Worm (Caenorhabditis elegans) whole organism, L4 larva: Measurements from ENCODE around the gene ZK455.5.

Source experiments
- F26F4.8 ChIP-seq: fragments of 200-800 bp; sonication (Bioruptor generic); conservative IDR thresholded peaks from 2 replicates; pipeline ENCODE4 v1.3.6; 2022; ENCODE audit warnings: missing genetic modification characterization, missing compliant biosample characterization
- F49E8.2 ChIP-seq: sonication (generic microtip); optimal IDR thresholded peaks from 2 replicates; lab custom pipeline; 2016; ENCODE audit warnings: missing compliant biosample characterization, mild to moderate bottlenecking, missing genetic modification characterization, borderline replicate concordance
- Y105C5A.15 ChIP-seq: fragments of 200-800 bp; sonication (Bioruptor generic); IDR thresholded peaks from 2 replicates; pipeline ENCODE4 v1.3.6; 2022; ENCODE audit warnings: missing genetic modification characterization, missing compliant biosample characterization
- Y5F2A.4 ChIP-seq: fragments of 200-800 bp; sonication (Bioruptor generic); optimal IDR thresholded peaks from 2 replicates; lab custom pipeline; 2018; ENCODE audit warnings: mild to moderate bottlenecking, missing genetic modification characterization, missing compliant biosample characterization
- Y75B8A.6 ChIP-seq: fragments of 200-800 bp; sonication (Bioruptor generic); IDR thresholded peaks from 2 replicates; pipeline ENCODE4 v1.3.6; 2022; ENCODE audit warnings: missing genetic modification reagents, missing genetic modification characterization, missing compliant biosample characterization
- ceh-20 ChIP-seq: fragments of 200-800 bp; sonication (Bioruptor generic); IDR thresholded peaks from 2 replicates; pipeline ENCODE4 v1.3.6; 2022; ENCODE audit warnings: missing genetic modification reagents, missing genetic modification characterization, missing compliant biosample characterization
- ceh-32 ChIP-seq: sonication (generic microtip); optimal IDR thresholded peaks from 2 replicates; lab custom pipeline; 2016; ENCODE audit warnings: mild to moderate bottlenecking, missing genetic modification characterization, missing compliant biosample characterization; ENCODE audit not compliant: poor library complexity
- daf-16 ChIP-seq, 3 experiments: sonication (generic microtip); optimal IDR thresholded peaks; 2 replicates each; lab custom pipeline; 2016 to 2017; ENCODE audit warnings: missing genetic modification characterization in 3 of 3, missing genetic modification reagents in 3 of 3, mild to moderate bottlenecking in 2 of 3, missing compliant biosample characterization in 2 of 3, missing biosample characterization in 1 of 3, moderate library complexity in 1 of 3
- dmd-6 ChIP-seq: fragments of 200-800 bp; sonication (Bioruptor generic); IDR thresholded peaks from 2 replicates; pipeline ENCODE4 v1.3.6; 2022; ENCODE audit warnings: missing genetic modification reagents, missing genetic modification characterization, missing compliant biosample characterization
- dmd-8 ChIP-seq: fragments of 200-800 bp; sonication (Bioruptor generic); IDR thresholded peaks from 2 replicates; pipeline ENCODE4 v1.3.6; 2022; ENCODE audit warnings: missing genetic modification characterization, missing compliant biosample characterization
- dve-1 ChIP-seq: sonication (generic microtip); optimal IDR thresholded peaks from 2 replicates; lab custom pipeline; 2017; ENCODE audit warnings: antibody characterized with exemption, mild to moderate bottlenecking, missing genetic modification characterization, missing compliant biosample characterization; ENCODE audit not compliant: insufficient read depth
- fkh-10 ChIP-seq: fragments of 150-350 bp; optimal IDR thresholded peaks from 2 replicates; lab custom pipeline; 2014; ENCODE audit warnings: missing biosample characterization, missing genetic modification reagents, missing genetic modification characterization
- hif-1 ChIP-seq, 2 experiments: sonication (generic microtip); optimal IDR thresholded peaks; 2 replicates each; lab custom pipeline; 2016 to 2017; ENCODE audit warnings: missing compliant biosample characterization in 2 of 2, missing genetic modification characterization in 2 of 2, missing genetic modification reagents in 2 of 2, missing genotype in 2 of 2, mild to moderate bottlenecking in 1 of 2
- hlh-11 ChIP-seq: fragments of 200-800 bp; sonication (Bioruptor generic); optimal IDR thresholded peaks from 2 replicates; lab custom pipeline; 2018; ENCODE audit warnings: mild to moderate bottlenecking, missing genetic modification characterization, missing compliant biosample characterization
- jun-1 ChIP-seq: fragments of 150-350 bp; optimal IDR thresholded peaks from 2 replicates; lab custom pipeline; 2014; ENCODE audit warnings: missing biosample characterization, missing genetic modification reagents, missing genetic modification characterization
- lim-7 ChIP-seq: fragments of 200-800 bp; sonication (Bioruptor generic); IDR thresholded peaks from 2 replicates; pipeline ENCODE4 v1.3.6; 2022; ENCODE audit warnings: missing genetic modification characterization, missing compliant biosample characterization
- lin-1 ChIP-seq: fragments of 200-800 bp; sonication (Bioruptor generic); IDR thresholded peaks from 2 replicates; pipeline ENCODE4 v1.3.6; 2022; ENCODE audit warnings: missing genetic modification reagents, missing genetic modification characterization, missing compliant biosample characterization
- lin-13 ChIP-seq: fragments of 150-350 bp; optimal IDR thresholded peaks from 2 replicates; lab custom pipeline; 2014; ENCODE audit warnings: missing biosample characterization, missing genetic modification reagents, missing genetic modification characterization
- madf-5 ChIP-seq, 2 experiments: fragments of 200-800 bp; sonication (Bioruptor generic); IDR thresholded peaks; 2 replicates each; pipeline ENCODE4 v1.3.6; 2022; ENCODE audit warnings: missing compliant biosample characterization in 2 of 2, missing genetic modification characterization in 2 of 2
- mdt-29 ChIP-seq: fragments of 200-800 bp; sonication (Bioruptor generic); IDR thresholded peaks from 2 replicates; pipeline ENCODE4 v1.3.6; 2022; ENCODE audit warnings: missing genetic modification reagents, missing genetic modification characterization, missing compliant biosample characterization
- mes-2 ChIP-seq: sonication (generic microtip); optimal IDR thresholded peaks from 2 replicates; lab custom pipeline; 2016; ENCODE audit warnings: missing genotype, mild to moderate bottlenecking, missing genetic modification characterization, missing compliant biosample characterization; ENCODE audit not compliant: poor library complexity, severe bottlenecking
- nhr-102 ChIP-seq: sonication (generic microtip); optimal IDR thresholded peaks from 2 replicates; lab custom pipeline; 2016; ENCODE audit warnings: mild to moderate bottlenecking, missing genetic modification characterization, moderate library complexity, missing compliant biosample characterization
- nhr-28 ChIP-seq: fragments of 150-350 bp; optimal IDR thresholded peaks from 2 replicates; lab custom pipeline; 2014; ENCODE audit warnings: missing biosample characterization, missing genetic modification characterization
- nhr-48 ChIP-seq: sonication (generic microtip); optimal IDR thresholded peaks from 2 replicates; lab custom pipeline; 2016; ENCODE audit warnings: mild to moderate bottlenecking, missing genetic modification characterization, missing compliant biosample characterization
- nhr-77 ChIP-seq: fragments of 150-350 bp; optimal IDR thresholded peaks from 2 replicates; lab custom pipeline; 2014; ENCODE audit warnings: missing biosample characterization, missing genetic modification characterization
- pha-4 ChIP-seq, 2 experiments: fragments of 150-350 bp in 1 of 2; fragments of 200-800 bp in 1 of 2; sonication (Bioruptor generic) in 1 of 2; IDR thresholded peaks in 1 of 2; optimal IDR thresholded peaks in 1 of 2; 2 replicates each; pipeline versions ENCODE4 v1.3.6 to Lab custom; 2014 to 2022; ENCODE audit warnings: missing genetic modification characterization in 2 of 2, missing genetic modification reagents in 2 of 2, missing biosample characterization in 1 of 2, missing compliant biosample characterization in 1 of 2
- pqm-1 ChIP-seq: sonication (generic microtip); optimal IDR thresholded peaks from 2 replicates; lab custom pipeline; 2017; ENCODE audit warnings: missing biosample characterization, missing genetic modification characterization
- set-16 ChIP-seq: fragments of 200-800 bp; sonication (Bioruptor generic); IDR thresholded peaks from 2 replicates; pipeline ENCODE4 v1.3.6; 2022; ENCODE audit warnings: missing genetic modification reagents, missing genetic modification characterization, missing compliant biosample characterization
- spr-3 ChIP-seq: fragments of 200-800 bp; sonication (Bioruptor generic); optimal IDR thresholded peaks from 2 replicates; lab custom pipeline; 2018; ENCODE audit warnings: mild to moderate bottlenecking, missing genetic modification characterization, missing compliant biosample characterization
- zfp-2 ChIP-seq: sonication (generic microtip); optimal IDR thresholded peaks from 2 replicates; lab custom pipeline; 2016; ENCODE audit warnings: mild to moderate bottlenecking, missing genetic modification characterization, missing compliant biosample characterization
- ztf-11 ChIP-seq: fragments of 150-350 bp; optimal IDR thresholded peaks from 2 replicates; lab custom pipeline; 2014; ENCODE audit warnings: missing biosample characterization, missing genetic modification characterization

ZK455.5 gene

ce11 chrX:11299642-11300307 lies 27.0 kb downstream of the ZK455.5 start, which contains the start of the genes snrp-40.1 and F08G12.3 (continued):
- TF ChIP-seq nhr-28 (tag; lab: Kevin White, UChicago) (peak; percentile 97), lim-7 (GFP tag; lab: Robert Waterston, UW) (no peak), F26F4.8 (no peak), nhr-48 (peak; percentile 68), nhr-102 (tag; lab: Kevin White, UChicago) (peak; percentile 28)

DNA sequence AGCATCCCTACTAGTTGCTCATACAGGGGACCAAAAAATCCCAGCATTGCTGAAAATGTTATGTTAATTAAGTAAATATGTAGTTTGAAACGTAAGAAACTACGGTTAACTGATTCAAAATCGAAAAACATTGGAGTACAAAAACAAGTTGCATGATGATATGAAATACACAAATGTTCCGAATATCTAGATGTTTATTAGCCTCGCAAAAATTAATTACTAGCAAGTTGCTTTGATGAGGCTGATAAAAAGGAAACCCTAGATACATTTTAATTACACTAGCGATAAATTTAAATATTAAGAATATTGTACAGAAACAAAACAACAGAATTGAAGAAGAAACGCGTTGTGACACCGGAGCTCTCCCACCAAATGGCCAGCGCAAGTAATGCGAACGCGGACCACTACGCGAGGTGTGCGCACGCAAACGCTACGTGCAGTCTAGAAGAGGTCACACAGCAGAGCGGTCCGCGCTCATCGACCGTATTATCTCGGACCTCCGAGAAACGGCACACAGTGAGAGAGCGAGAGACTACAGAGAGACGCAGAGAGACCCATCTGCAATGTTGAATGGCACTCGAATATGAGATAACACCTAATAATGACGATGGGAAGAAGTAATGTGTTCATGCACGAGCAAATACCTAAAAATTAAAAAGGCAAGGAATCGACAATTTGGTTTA lies 29.9 kb downstream of the ZK455.5 start, which contains the start of gene inx-2:
inx-2 (minus strand) TSS at position 51 of the 683 bp plus-strand sequence.
- TF ChIP-seq dmd-8 (GFP tag; lab: Robert Waterston, UW) (0 out of 2 replicates have a peak, but pooled peaks have one; percentile 32), dve-1 (tag; lab: Kevin White, UChicago) (no peak), set-16 (0 out of 2 replicates have a peak, but pooled peaks have one; percentile 26), fkh-10 (GFP tag; lab: Kevin White, UChicago) (no peak), nhr-48 (no peak)

ce11 chrX:11290528-11290927 lies 36.2 kb downstream of the ZK455.5 start:
- TF ChIP-seq ceh-32 (tag; lab: Kevin White, UChicago) (no peak), mes-2 (tag; lab: Kevin White, UChicago) (no peak), dmd-6 (no peak), nhr-77 (tag; lab: Kevin White, UChicago) (no peak), zfp-2 (tag; lab: Kevin White, UChicago) (no peak), pha-4 (GFP tag; IDR thresholded peaks at IDR 0.05; lab: Robert Waterston, UW) (no peak), pha-4 (tag; optimal IDR thresholded peaks at IDR 0.05; lab: Kevin White, UChicago) (no peak), lin-1 (GFP tag; lab: Robert Waterston, UW) (no peak), madf-5 (GFP tag; IDR thresholded peaks at IDR 0.05; lab: Robert Waterston, UW) (no peak), dmd-8 (GFP tag; lab: Robert Waterston, UW) (no peak), Y105C5A.15 (GFP tag; lab: Robert Waterston, UW) (no peak), mdt-29 (GFP tag; lab: Robert Waterston, UW) (no peak), spr-3 (GFP tag; lab: Kevin White, UChicago) (no peak), hif-1 (tag; optimal IDR thresholded peaks at IDR 0.05; lab: Kevin White, UChicago) (no peak), lin-13 (GFP tag; lab: Kevin White, UChicago) (no peak)

ce11 chrX:11289925-11290324 lies 36.8 kb downstream of the ZK455.5 start:
- TF ChIP-seq ceh-20: no peak
- TF ChIP-seq hlh-11: peak; percentile 19
- TF ChIP-seq lin-13 (GFP tag; lab: Kevin White, UChicago): no peak
- no peak for TF ChIP-seq zfp-2 (tag; lab: Kevin White, UChicago)
- no peak for TF ChIP-seq lin-1 (GFP tag; lab: Robert Waterston, UW)
- TF ChIP-seq nhr-28 (tag; lab: Kevin White, UChicago): peak; percentile 81
- no peak for TF ChIP-seq F49E8.2 (tag; lab: Kevin White, UChicago)
- peak; percentile 78 for TF ChIP-seq pqm-1 (tag; lab: Kevin White, UChicago)
- no peak for TF ChIP-seq Y5F2A.4 (GFP tag; lab: Kevin White, UChicago)
- peak; percentile 6 for TF ChIP-seq dve-1 (tag; lab: Kevin White, UChicago)
- no peak for TF ChIP-seq Y75B8A.6 (GFP tag; lab: Robert Waterston, UW)
- no peak for TF ChIP-seq jun-1 (tag; lab: Kevin White, UChicago)
- no peak for TF ChIP-seq daf-16 (GFP tag; optimal IDR thresholded peaks at IDR 0.05; lab: Kevin White, UChicago)
- peak; percentile 86 for TF ChIP-seq daf-16 (tag; optimal IDR thresholded peaks at IDR 0.05; lab: Kevin White, UChicago)
- no peak for TF ChIP-seq ztf-11
